Worm (Caenorhabditis elegans) whole organism, L3 larva: ENCODE data around the gene rig-4.
A peak's percentile ranks its signal among the peaks of the same experiment; 100 is the strongest.

ENCODE experiments used
- ZK546.5 ChIP-seq: sonication (generic microtip); optimal IDR thresholded peaks from 2 replicates; lab custom pipeline; 2017; ENCODE audit warnings: missing biosample characterization, missing genetic modification characterization
- aly-2 ChIP-seq: fragments of 150-350 bp; optimal IDR thresholded peaks from 2 replicates; lab custom pipeline; 2014; ENCODE audit warnings: missing biosample characterization, missing genetic modification characterization
- ama-1 ChIP-seq: fragments of 150-350 bp; optimal IDR thresholded peaks from 2 replicates; lab custom pipeline; 2018
- egl-27 ChIP-seq: sonication (generic microtip); optimal IDR thresholded peaks from 4 replicates; lab custom pipeline; 2017; ENCODE audit warnings: missing biosample characterization, missing genetic modification reagents, missing genetic modification characterization
- egl-5 ChIP-seq: fragments of 150-350 bp; optimal IDR thresholded peaks from 2 replicates; lab custom pipeline; 2017; ENCODE audit warnings: missing biosample characterization, missing genetic modification reagents, missing genetic modification characterization, inconsistent platforms
- elt-1 ChIP-seq: fragments of 150-350 bp; optimal IDR thresholded peaks from 2 replicates; lab custom pipeline; 2014; ENCODE audit warnings: missing biosample characterization, missing genetic modification characterization
- elt-2 ChIP-seq: sonication (generic microtip); optimal IDR thresholded peaks from 2 replicates; lab custom pipeline; 2016; ENCODE audit warnings: missing genetic modification reagents, mild to moderate bottlenecking, missing genetic modification characterization, missing compliant biosample characterization
- elt-3 ChIP-seq, 3 experiments: fragments of 150-350 bp in 1 of 3; sonication (generic microtip) in 2 of 3; optimal IDR thresholded peaks; 2 replicates in 2 of 3; 4 replicates in 1 of 3; lab custom pipeline; 2014 to 2017; ENCODE audit warnings: missing biosample characterization in 3 of 3, missing genetic modification characterization in 3 of 3
- fkh-10 ChIP-seq: sonication (generic microtip); optimal IDR thresholded peaks from 2 replicates; lab custom pipeline; 2017; ENCODE audit warnings: missing biosample characterization, missing genetic modification reagents, missing genetic modification characterization
- hmg-11 ChIP-seq: sonication (generic microtip); optimal IDR thresholded peaks from 2 replicates; lab custom pipeline; 2016; ENCODE audit warnings: missing genetic modification characterization, missing compliant biosample characterization
- jun-1 ChIP-seq: fragments of 150-350 bp; optimal IDR thresholded peaks from 2 replicates; lab custom pipeline; 2014; ENCODE audit warnings: missing biosample characterization, missing genetic modification reagents, missing genetic modification characterization
- lin-39 ChIP-seq: fragments of 150-350 bp; optimal IDR thresholded peaks from 2 replicates; lab custom pipeline; 2018; ENCODE audit warnings: missing biosample characterization, missing genetic modification reagents, missing genetic modification characterization
- lsy-12 ChIP-seq: sonication (generic microtip); optimal IDR thresholded peaks from 2 replicates; lab custom pipeline; 2016; ENCODE audit warnings: mild to moderate bottlenecking, missing genetic modification characterization, missing compliant biosample characterization
- mdl-1 ChIP-seq: fragments of 150-350 bp; optimal IDR thresholded peaks from 2 replicates; lab custom pipeline; 2014; ENCODE audit warnings: missing biosample characterization, missing genetic modification characterization
- nfya-1 ChIP-seq: sonication (generic microtip); optimal IDR thresholded peaks from 2 replicates; lab custom pipeline; 2017; ENCODE audit warnings: missing genetic modification characterization, mild to moderate bottlenecking, missing compliant biosample characterization, antibody characterized with exemption, moderate library complexity; ENCODE audit not compliant: insufficient read depth
- nhr-12 ChIP-seq: fragments of 150-350 bp; optimal IDR thresholded peaks from 2 replicates; lab custom pipeline; 2014; ENCODE audit warnings: missing biosample characterization, missing genetic modification characterization
- nhr-23 ChIP-seq: fragments of 150-350 bp; optimal IDR thresholded peaks from 2 replicates; lab custom pipeline; 2014; ENCODE audit warnings: missing biosample characterization, missing genetic modification reagents, missing genetic modification characterization
- nhr-237 ChIP-seq: fragments of 150-350 bp; optimal IDR thresholded peaks from 2 replicates; lab custom pipeline; 2014; ENCODE audit warnings: missing biosample characterization, missing genetic modification characterization
- nhr-25 ChIP-seq: sonication (generic microtip); optimal IDR thresholded peaks from 2 replicates; lab custom pipeline; 2017; ENCODE audit warnings: missing biosample characterization, missing genetic modification characterization
- nhr-43 ChIP-seq: sonication (generic microtip); optimal IDR thresholded peaks from 2 replicates; lab custom pipeline; 2016; ENCODE audit warnings: mild to moderate bottlenecking, missing genetic modification characterization, missing compliant biosample characterization; ENCODE audit not compliant: poor library complexity, severe bottlenecking
- nhr-77 ChIP-seq: fragments of 150-350 bp; optimal IDR thresholded peaks from 2 replicates; lab custom pipeline; 2014; ENCODE audit warnings: missing biosample characterization, missing genetic modification characterization
- pha-4 ChIP-seq: fragments of 150-350 bp; optimal IDR thresholded peaks from 2 replicates; lab custom pipeline; 2014; ENCODE audit warnings: missing biosample characterization, missing genetic modification reagents, missing genetic modification characterization
- pqm-1 ChIP-seq: fragments of 150-350 bp; optimal IDR thresholded peaks from 2 replicates; lab custom pipeline; 2017; ENCODE audit warnings: missing biosample characterization, missing genetic modification characterization, inconsistent platforms
- unc-39 ChIP-seq: sonication (generic microtip); optimal IDR thresholded peaks from 4 replicates; lab custom pipeline; 2017; ENCODE audit warnings: missing biosample characterization, missing genetic modification characterization
- unc-62 ChIP-seq: fragments of 150-350 bp; sonication (generic microtip); optimal IDR thresholded peaks from 4 replicates; lab custom pipeline; 2014; ENCODE audit warnings: missing biosample characterization, missing genetic modification reagents, missing genetic modification characterization

Gene rig-4

DNA sequence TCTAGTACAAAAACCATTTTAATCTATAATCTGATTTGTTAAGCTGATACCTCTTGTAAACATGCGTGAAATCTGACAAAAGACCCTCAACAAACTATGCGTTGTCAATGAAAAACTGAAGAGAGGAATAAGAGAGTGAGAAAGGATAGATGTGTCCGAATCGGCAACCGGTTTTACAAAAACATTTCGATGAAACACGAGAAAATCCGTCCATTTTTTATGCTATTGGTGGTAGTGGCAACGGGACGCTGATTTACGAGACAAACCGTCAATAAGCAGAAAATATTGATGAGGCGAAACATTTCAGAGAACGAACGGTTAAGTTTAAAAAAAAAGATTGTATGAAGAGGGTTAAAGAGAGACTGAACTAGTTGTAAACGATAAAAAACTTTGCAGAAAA is 38.1 kb upstream of the rig-4 start:
- TF ChIP-seq elt-2 (tag; lab: Kevin White, UChicago) (no peak), unc-39 (tag; lab: Kevin White, UChicago) (no peak), jun-1 (no peak), elt-3 (tag; optimal IDR thresholded peaks at IDR 0.05; lab: Kevin White, UChicago) (peak in 1 of 3 experiments; percentile 65), nfya-1 (peak; percentile 32), ama-1 (lab: Kevin White, UChicago) (no peak), nhr-25 (tag; lab: Kevin White, UChicago) (peak; percentile 89), aly-2 (tag; lab: Kevin White, UChicago) (no peak), elt-1 (tag; lab: Kevin White, UChicago) (peak; percentile 26)
- TF ChIP-seq, all 47 proteins: peak for 4

- peak; percentile 3 for TF ChIP-seq egl-5 (tag; lab: Kevin White, UChicago)
- TF ChIP-seq nfya-1: peak; percentile 62
- no peak for TF ChIP-seq nhr-12 (tag; lab: Kevin White, UChicago)
- TF ChIP-seq fkh-10: peak; percentile 95
- TF ChIP-seq hmg-11: peak; percentile 68
- no peak for TF ChIP-seq mdl-1
- peak; percentile 75 for TF ChIP-seq elt-1 (tag; lab: Kevin White, UChicago)
- TF ChIP-seq, all 47 proteins: peak for 5
Observed at ce11 chrIV:8040610-8041317, 36.8 kb upstream of the rig-4 start.

- TF ChIP-seq elt-1 (tag; lab: Kevin White, UChicago): peak; percentile 95
- peak; percentile 58 for TF ChIP-seq nhr-43 (tag; lab: Kevin White, UChicago)
- TF ChIP-seq pqm-1 (tag; lab: Kevin White, UChicago): no peak
- peak; percentile 27 for TF ChIP-seq nhr-23
- peak; percentile 76 for TF ChIP-seq nhr-25 (tag; lab: Kevin White, UChicago)
- no peak for TF ChIP-seq unc-62 (GFP tag; lab: Kevin White, UChicago)
- TF ChIP-seq mdl-1: no peak
- TF ChIP-seq, all 47 proteins: peak for 4
Observed at ce11 chrIV:8036492-8036891, 32.6 kb upstream of the rig-4 start.

ce11 chrIV:8034182-8034581 is 30.3 kb upstream of the rig-4 start:
- TF ChIP-seq nhr-12 (tag; lab: Kevin White, UChicago) (no peak), fkh-10 (no peak), pqm-1 (tag; lab: Kevin White, UChicago) (peak; percentile 30), egl-27 (tag; lab: Kevin White, UChicago) (no peak), nhr-77 (tag; lab: Kevin White, UChicago) (no peak), elt-3 (tag; optimal IDR thresholded peaks at IDR 0.05; lab: Kevin White, UChicago) (no peak), ZK546.5 (no peak), aly-2 (tag; lab: Kevin White, UChicago) (no peak), elt-2 (tag; lab: Kevin White, UChicago) (peak; percentile 59)

- TF ChIP-seq unc-39 (tag; lab: Kevin White, UChicago): no peak
- TF ChIP-seq mdl-1: no peak
- TF ChIP-seq pha-4 (tag; lab: Kevin White, UChicago): peak; percentile 43
- TF ChIP-seq nfya-1: no peak
- peak; percentile 35 for TF ChIP-seq jun-1
- TF ChIP-seq nhr-237 (tag; lab: Kevin White, UChicago): no peak
- no peak for TF ChIP-seq nhr-43 (tag; lab: Kevin White, UChicago)
- no peak for TF ChIP-seq lsy-12 (tag; lab: Kevin White, UChicago)
- no peak for TF ChIP-seq egl-27 (tag; lab: Kevin White, UChicago)
- TF ChIP-seq elt-2 (tag; lab: Kevin White, UChicago): peak; percentile 98
- TF ChIP-seq pqm-1 (tag; lab: Kevin White, UChicago): peak; percentile 100
- TF ChIP-seq, all 47 proteins: peak for 4
Observed at ce11 chrIV:8032135-8032915, 28.4 kb upstream of the rig-4 start.

ce11 chrIV:8030099-8030498 is 26.2 kb upstream of the rig-4 start:
- peak; percentile 95 for TF ChIP-seq elt-2 (tag; lab: Kevin White, UChicago)
- TF ChIP-seq lin-39 (tag; lab: Kevin White, UChicago): no peak
- peak; percentile 66 for TF ChIP-seq pqm-1 (tag; lab: Kevin White, UChicago)
